Worm (Caenorhabditis elegans) whole organism, L4/young adult: Measurements from ENCODE around the gene fbxa-59.

Source experiments
- dao-5 ChIP-seq: sonication (generic microtip); optimal IDR thresholded peaks from 2 replicates; lab custom pipeline; 2016; ENCODE audit warnings: missing genotype, missing genetic modification characterization, moderate library complexity, missing compliant biosample characterization
- him-1 ChIP-seq: sonication (generic microtip); optimal IDR thresholded peaks from 2 replicates; lab custom pipeline; 2016; ENCODE audit warnings: missing genotype, missing genetic modification reagents, missing genetic modification characterization, missing compliant biosample characterization

DNA sequence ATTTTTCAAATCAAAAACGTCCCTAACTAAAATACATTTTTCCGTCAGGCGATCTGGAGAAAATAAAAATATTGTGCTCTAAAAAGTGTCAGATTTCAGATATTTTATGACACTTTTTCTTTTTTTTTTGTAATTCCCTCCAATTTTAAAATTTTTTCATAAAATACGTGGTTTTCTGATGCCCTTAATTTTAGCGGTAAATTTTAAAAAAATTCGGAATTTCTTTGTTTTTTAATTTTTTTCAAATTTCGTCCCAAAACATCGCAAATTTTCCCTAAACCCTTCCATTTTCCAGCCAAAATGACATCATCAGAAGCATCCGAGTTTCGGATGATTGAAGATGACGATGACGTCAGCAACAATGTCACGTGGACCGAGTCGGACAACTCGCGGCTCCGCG lies 48.3 kb upstream of the fbxa-59 start, which contains the start of gene trp-2:
- TF ChIP-seq dao-5 = no peak
- TF ChIP-seq him-1 = no peak
